Worm (Caenorhabditis elegans) whole organism, L2 larva: ENCODE data around the gene ckb-3.
"Not testable (repeated sequence)": the region's sequence is repeated elsewhere in the genome, so short reads cannot be mapped to it uniquely, and the experiment has no call there.

Experiments used
- Y55F3AM.14 ChIP-seq: fragments of 200-800 bp; sonication (Bioruptor generic); optimal IDR thresholded peaks from 2 replicates; lab custom pipeline; 2018; ENCODE audit warnings: mild to moderate bottlenecking, missing genetic modification characterization, missing compliant biosample characterization
- ama-1 ChIP-seq: fragments of 150-350 bp; optimal IDR thresholded peaks from 2 replicates; lab custom pipeline; 2018; ENCODE audit warnings: inconsistent platforms
- ceh-16 ChIP-seq: fragments of 150-350 bp; optimal IDR thresholded peaks from 2 replicates; lab custom pipeline; 2014; ENCODE audit warnings: missing biosample characterization, missing genetic modification characterization
- elt-3 ChIP-seq: sonication (generic microtip); optimal IDR thresholded peaks from 2 replicates; lab custom pipeline; 2017; ENCODE audit warnings: missing biosample characterization, missing genetic modification characterization
- mdl-1 ChIP-seq, 2 experiments: fragments of 150-350 bp in 1 of 2; sonication (generic microtip) in 1 of 2; optimal IDR thresholded peaks; 2 replicates each; lab custom pipeline; 2017; ENCODE audit warnings: missing biosample characterization in 2 of 2, missing genetic modification characterization in 2 of 2
- nhr-11 ChIP-seq: fragments of 150-350 bp; optimal IDR thresholded peaks from 2 replicates; lab custom pipeline; 2014; ENCODE audit warnings: missing biosample characterization, missing genetic modification characterization
- nhr-12 ChIP-seq: fragments of 150-350 bp; optimal IDR thresholded peaks from 2 replicates; lab custom pipeline; 2014; ENCODE audit warnings: missing biosample characterization, missing genetic modification characterization
- nhr-237 ChIP-seq: fragments of 150-350 bp; optimal IDR thresholded peaks from 2 replicates; lab custom pipeline; 2014; ENCODE audit warnings: missing biosample characterization, missing genetic modification characterization
- nhr-77 ChIP-seq: fragments of 150-350 bp; optimal IDR thresholded peaks from 2 replicates; lab custom pipeline; 2014; ENCODE audit warnings: missing biosample characterization, missing genetic modification characterization
- skn-1 ChIP-seq: sonication (generic microtip); optimal IDR thresholded peaks from 2 replicates; lab custom pipeline; 2017; ENCODE audit warnings: missing biosample characterization, missing genetic modification characterization
- snpc-4 ChIP-seq: fragments of 150-350 bp; optimal IDR thresholded peaks from 2 replicates; lab custom pipeline; 2014; ENCODE audit warnings: missing biosample characterization, missing genetic modification characterization
- unc-62 ChIP-seq: fragments of 150-350 bp; optimal IDR thresholded peaks from 2 replicates; lab custom pipeline; 2014; ENCODE audit warnings: missing biosample characterization, missing genetic modification reagents, missing genetic modification characterization
- ztf-11 ChIP-seq: sonication (generic microtip); optimal IDR thresholded peaks from 2 replicates; lab custom pipeline; 2017; ENCODE audit warnings: missing biosample characterization, missing genetic modification characterization

- TF ChIP-seq nhr-12; elt-3; nhr-11 (tag; lab: Kevin White, UChicago); ama-1; ztf-11 (tag; lab: Kevin White, UChicago); snpc-4 (tag; lab: Kevin White, UChicago); nhr-237 (tag; lab: Kevin White, UChicago); unc-62 (GFP tag; lab: Kevin White, UChicago); nhr-77; mdl-1 (tag; optimal IDR thresholded peaks at IDR 0.05; lab: Kevin White, UChicago); skn-1 (tag; lab: Kevin White, UChicago): not testable (repeated sequence)
- peak; percentile 9 for TF ChIP-seq ceh-16 (tag; lab: Kevin White, UChicago)
- peak; percentile 32 for TF ChIP-seq Y55F3AM.14 (GFP tag; lab: Kevin White, UChicago)
Measured at ce11 chrIII:4378600-4379293, 8.1 kb downstream of the ckb-3 start.
